Worm (Caenorhabditis elegans) whole organism, L1 larva: Measurements from ENCODE around the gene ugt-16.

Experiments used
- ceh-82 ChIP-seq, 3 experiments: fragments of 150-350 bp in 1 of 3; sonication (generic microtip) in 2 of 3; optimal IDR thresholded peaks; 2 replicates each; lab custom pipeline; 2014 to 2017; ENCODE audit warnings: missing biosample characterization in 3 of 3, missing genetic modification characterization in 3 of 3
- ceh-90 ChIP-seq: sonication (generic microtip); optimal IDR thresholded peaks from 2 replicates; lab custom pipeline; 2016; ENCODE audit warnings: missing genetic modification characterization, missing compliant biosample characterization
- ces-1 ChIP-seq: fragments of 150-350 bp; optimal IDR thresholded peaks from 2 replicates; lab custom pipeline; 2014; ENCODE audit warnings: missing biosample characterization, missing genetic modification reagents, missing genetic modification characterization
- elt-2 ChIP-seq: sonication (generic microtip); optimal IDR thresholded peaks from 2 replicates; lab custom pipeline; 2016; ENCODE audit warnings: missing genetic modification characterization, mild to moderate bottlenecking, inconsistent platforms, missing compliant biosample characterization, missing genetic modification reagents
- lin-39 ChIP-seq: fragments of 150-350 bp; optimal IDR thresholded peaks from 2 replicates; lab custom pipeline; 2014; ENCODE audit warnings: missing biosample characterization, missing genetic modification reagents, missing genetic modification characterization
- lsy-2 ChIP-seq, 2 experiments: fragments of 150-350 bp; optimal IDR thresholded peaks; 2 replicates each; lab custom pipeline; 2014; ENCODE audit warnings: missing biosample characterization in 2 of 2, missing genetic modification characterization in 2 of 2
- nhr-28 ChIP-seq: fragments of 150-350 bp; optimal IDR thresholded peaks from 2 replicates; lab custom pipeline; 2014; ENCODE audit warnings: missing biosample characterization, missing genetic modification characterization
- nhr-77 ChIP-seq: fragments of 150-350 bp; optimal IDR thresholded peaks from 2 replicates; lab custom pipeline; 2014; ENCODE audit warnings: missing biosample characterization, missing genetic modification characterization
- unc-30 ChIP-seq: sonication (generic microtip); optimal IDR thresholded peaks from 2 replicates; lab custom pipeline; 2017; ENCODE audit warnings: missing biosample characterization, missing genetic modification characterization
- zag-1 ChIP-seq: fragments of 150-350 bp; optimal IDR thresholded peaks from 2 replicates; lab custom pipeline; 2014; ENCODE audit warnings: missing biosample characterization, missing genetic modification characterization

DNA sequence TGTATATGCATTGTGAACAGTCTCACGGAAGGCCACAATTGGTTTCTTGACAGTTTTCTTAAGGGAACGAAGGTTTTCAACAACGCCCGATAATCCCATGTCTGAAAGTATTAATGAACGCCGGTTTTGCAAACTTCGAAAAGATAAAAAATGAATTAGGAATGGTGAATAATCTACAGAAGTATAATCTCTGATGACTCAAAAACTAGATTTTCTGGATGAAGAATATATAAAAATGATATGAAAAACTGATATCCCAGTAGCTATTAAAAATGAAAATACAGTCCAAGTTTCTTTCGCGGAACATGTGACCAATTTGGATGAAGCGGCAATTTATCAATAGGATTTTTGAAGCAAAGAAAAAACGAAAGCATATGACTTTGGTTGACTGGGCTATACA, 10.8 kb upstream of the ugt-16 start, which contains the start of gene ZC443.3:
- TF ChIP-seq unc-30 (tag; lab: Kevin White, UChicago) (no peak), ceh-82 (tag; optimal IDR thresholded peaks at IDR 0.05; lab: Kevin White, UChicago) (no peak), ceh-90 (tag; lab: Kevin White, UChicago) (no peak), nhr-28 (tag; lab: Kevin White, UChicago) (no peak), elt-2 (tag; lab: Kevin White, UChicago) (no peak), lin-39 (tag; lab: Kevin White, UChicago) (no peak), zag-1 (tag; lab: Kevin White, UChicago) (no peak), nhr-77 (tag; lab: Kevin White, UChicago) (no peak), lsy-2 (tag; optimal IDR thresholded peaks at IDR 0.05; lab: Kevin White, UChicago) (no peak), ces-1 (GFP tag; lab: Kevin White, UChicago) (no peak)
